Fruit fly (Drosophila melanogaster) whole organism, prepupa: ENCODE results near the gene sba.

Experiments
- Blimp-1 ChIP-seq: fragments of 200-800 bp; sonication (Bioruptor generic); optimal IDR thresholded peaks from 3 replicates; lab custom pipeline; 2017; ENCODE audit warnings: missing biosample characterization, missing genetic modification characterization, mild to moderate bottlenecking, moderate library complexity, missing genetic modification reagents
- CG10631 ChIP-seq: fragments of 200-800 bp; sonication (Bioruptor generic); optimal IDR thresholded peaks from 2 replicates; lab custom pipeline; 2016; ENCODE audit warnings: missing biosample characterization, missing genetic modification characterization
- CG11294 ChIP-seq: fragments of 200-800 bp; sonication (Bioruptor generic); IDR thresholded peaks from 2 replicates; pipeline ENCODE4 v1.3.6; 2022; ENCODE audit warnings: missing biosample characterization, missing genetic modification characterization
- CG15336 ChIP-seq: fragments of 200-800 bp; sonication (Bioruptor generic); IDR thresholded peaks from 2 replicates; pipeline ENCODE4 v1.3.6; 2022; ENCODE audit warnings: missing biosample characterization, missing genetic modification characterization
- CG16779 ChIP-seq: fragments of 200-800 bp; sonication (Bioruptor generic); optimal IDR thresholded peaks from 3 replicates; lab custom pipeline; 2017; ENCODE audit warnings: missing biosample characterization, mild to moderate bottlenecking, missing genetic modification characterization
- CG31627 ChIP-seq: fragments of 200-800 bp; sonication (Bioruptor generic); optimal IDR thresholded peaks from 3 replicates; lab custom pipeline; 2016; ENCODE audit warnings: missing biosample characterization, missing genetic modification characterization
- CG32006 ChIP-seq: fragments of 200-800 bp; sonication (Bioruptor generic); optimal IDR thresholded peaks from 3 replicates; lab custom pipeline; 2017; ENCODE audit warnings: missing biosample characterization, mild to moderate bottlenecking, missing genetic modification characterization
- CG34406 ChIP-seq: fragments of 200-800 bp; sonication (Bioruptor generic); optimal IDR thresholded peaks from 3 replicates; lab custom pipeline; 2016; ENCODE audit warnings: missing biosample characterization, missing genetic modification characterization
- CG3919 ChIP-seq: fragments of 200-800 bp; sonication (Bioruptor generic); optimal IDR thresholded peaks from 3 replicates; lab custom pipeline; 2016; ENCODE audit warnings: missing biosample characterization, missing genetic modification characterization
- CG4318 ChIP-seq: fragments of 200-800 bp; sonication (Bioruptor generic); optimal IDR thresholded peaks from 3 replicates; lab custom pipeline; 2017; ENCODE audit warnings: missing biosample characterization, mild to moderate bottlenecking, missing genetic modification characterization
- CG6163 ChIP-seq: fragments of 200-800 bp; sonication (Bioruptor generic); IDR thresholded peaks from 3 replicates; pipeline ENCODE4 v1.3.6; 2022; ENCODE audit warnings: missing biosample characterization, missing genetic modification characterization
- CG6276 ChIP-seq: fragments of 200-800 bp; sonication (Bioruptor generic); optimal IDR thresholded peaks from 2 replicates; lab custom pipeline; 2017; ENCODE audit warnings: missing biosample characterization, mild to moderate bottlenecking, missing genetic modification characterization
- CG6808 ChIP-seq: fragments of 200-800 bp; sonication (Bioruptor generic); optimal IDR thresholded peaks from 3 replicates; lab custom pipeline; 2017; ENCODE audit warnings: missing biosample characterization, missing genetic modification characterization, mild to moderate bottlenecking, moderate library complexity, missing genetic modification reagents
- CG6854 ChIP-seq: fragments of 200-800 bp; sonication (Bioruptor generic); optimal IDR thresholded peaks from 2 replicates; lab custom pipeline; 2017; ENCODE audit warnings: missing biosample characterization, mild to moderate bottlenecking, missing genetic modification characterization
- CG7368 ChIP-seq: fragments of 200-800 bp; sonication (Bioruptor generic); optimal IDR thresholded peaks from 3 replicates; lab custom pipeline; 2016; ENCODE audit warnings: missing biosample characterization, missing genetic modification characterization
- CG8632 ChIP-seq: fragments of 200-800 bp; sonication (Bioruptor generic); optimal IDR thresholded peaks from 3 replicates; lab custom pipeline; 2016; ENCODE audit warnings: missing biosample characterization, missing genetic modification characterization
- CG9139 ChIP-seq: fragments of 200-800 bp; sonication (Bioruptor generic); optimal IDR thresholded peaks from 3 replicates; lab custom pipeline; 2017; ENCODE audit warnings: missing biosample characterization, mild to moderate bottlenecking, missing genetic modification characterization
- Eip75B ChIP-seq: fragments of 200-800 bp; sonication (Bioruptor generic); optimal IDR thresholded peaks from 3 replicates; lab custom pipeline; 2016; ENCODE audit warnings: missing biosample characterization, missing genetic modification characterization
- Eip78C ChIP-seq: fragments of 200-800 bp; sonication (Bioruptor generic); peaks from one replicate; lab custom pipeline; 2016; ENCODE audit warnings: missing biosample characterization, missing genetic modification characterization
- Eip93F ChIP-seq: fragments of 200-800 bp; sonication (Bioruptor generic); optimal IDR thresholded peaks from 2 replicates; lab custom pipeline; 2016; ENCODE audit warnings: missing biosample characterization, mild to moderate bottlenecking, missing genetic modification characterization
- Ets21C ChIP-seq: fragments of 200-800 bp; sonication (Bioruptor generic); optimal IDR thresholded peaks from 3 replicates; lab custom pipeline; 2016; ENCODE audit warnings: missing biosample characterization, missing genetic modification characterization
- Ets96B ChIP-seq: fragments of 200-800 bp; optimal IDR thresholded peaks from 2 replicates; lab custom pipeline; 2019; ENCODE audit warnings: missing biosample characterization, mild to moderate bottlenecking, missing genetic modification characterization, moderate library complexity
- Gug ChIP-seq: fragments of 200-800 bp; sonication (Bioruptor generic); IDR thresholded peaks from 2 replicates; pipeline ENCODE4 v1.3.6; 2022; ENCODE audit warnings: missing biosample characterization, missing genetic modification characterization
- Hr38 ChIP-seq: sonication (Bioruptor generic); optimal IDR thresholded peaks from 2 replicates; lab custom pipeline; 2016; ENCODE audit warnings: missing biosample characterization, missing genetic modification characterization
- Hr39 ChIP-seq: fragments of 200-800 bp; sonication (Bioruptor generic); optimal IDR thresholded peaks from 2 replicates; lab custom pipeline; 2016; ENCODE audit warnings: missing biosample characterization, missing genetic modification characterization
- Hr4 ChIP-seq: fragments of 200-800 bp; sonication (Bioruptor generic); optimal IDR thresholded peaks from 3 replicates; lab custom pipeline; 2016; ENCODE audit warnings: missing biosample characterization, missing genetic modification characterization
- Lpt ChIP-seq: fragments of 200-800 bp; sonication (Bioruptor generic); optimal IDR thresholded peaks from 3 replicates; lab custom pipeline; 2016; ENCODE audit warnings: missing biosample characterization, missing genetic modification characterization
- OdsH ChIP-seq: fragments of 200-800 bp; sonication (Bioruptor generic); optimal IDR thresholded peaks from 3 replicates; lab custom pipeline; 2016; ENCODE audit warnings: missing biosample characterization, missing genetic modification characterization
- Smox ChIP-seq: fragments of 200-800 bp; sonication (Bioruptor generic); optimal IDR thresholded peaks from 3 replicates; lab custom pipeline; 2016; ENCODE audit warnings: missing biosample characterization, missing genetic modification characterization
- Sox102F ChIP-seq: fragments of 200-800 bp; sonication (Bioruptor generic); optimal IDR thresholded peaks from 2 replicates; lab custom pipeline; 2016; ENCODE audit warnings: missing biosample characterization, mild to moderate bottlenecking, missing genetic modification characterization
- Sox14 ChIP-seq: fragments of 200-800 bp; sonication (Bioruptor generic); optimal IDR thresholded peaks from 3 replicates; lab custom pipeline; 2016; ENCODE audit warnings: missing biosample characterization, missing genetic modification characterization
- achi ChIP-seq: fragments of 200-800 bp; sonication (Bioruptor generic); optimal IDR thresholded peaks from 3 replicates; lab custom pipeline; 2016; ENCODE audit warnings: missing biosample characterization, missing genetic modification characterization
- acj6 ChIP-seq: fragments of 200-800 bp; sonication (Bioruptor generic); optimal IDR thresholded peaks from 3 replicates; lab custom pipeline; 2016; ENCODE audit warnings: missing biosample characterization, missing genetic modification characterization
- cyc ChIP-seq: fragments of 200-800 bp; sonication (Bioruptor generic); optimal IDR thresholded peaks from 3 replicates; lab custom pipeline; 2016; ENCODE audit warnings: missing biosample characterization, missing genetic modification characterization
- dac ChIP-seq: fragments of 200-800 bp; sonication (Bioruptor generic); optimal IDR thresholded peaks from 2 replicates; lab custom pipeline; 2017; ENCODE audit warnings: missing biosample characterization, mild to moderate bottlenecking, missing genetic modification characterization
- dsx ChIP-seq: fragments of 200-800 bp; optimal IDR thresholded peaks from 3 replicates; lab custom pipeline; 2019; ENCODE audit warnings: missing biosample characterization, mild to moderate bottlenecking, missing genetic modification characterization, moderate library complexity; ENCODE audit not compliant: poor library complexity, severe bottlenecking
- eg ChIP-seq: fragments of 200-800 bp; sonication (Bioruptor generic); IDR thresholded peaks from 3 replicates; pipeline ENCODE4 v1.3.6; 2022; ENCODE audit warnings: missing biosample characterization, missing genetic modification characterization
- esn ChIP-seq: fragments of 200-800 bp; sonication (Bioruptor generic); optimal IDR thresholded peaks from 2 replicates; lab custom pipeline; 2016; ENCODE audit warnings: missing biosample characterization, mild to moderate bottlenecking, missing genetic modification characterization, moderate library complexity
- fd85E ChIP-seq: fragments of 200-800 bp; sonication (Bioruptor generic); optimal IDR thresholded peaks from 3 replicates; lab custom pipeline; 2016; ENCODE audit warnings: missing biosample characterization, missing genetic modification characterization
- fkh ChIP-seq: fragments of 200-800 bp; sonication (Bioruptor generic); optimal IDR thresholded peaks from 3 replicates; lab custom pipeline; 2017; ENCODE audit warnings: missing biosample characterization, mild to moderate bottlenecking, missing genetic modification characterization, moderate library complexity
- lz ChIP-seq: fragments of 200-800 bp; sonication (Bioruptor generic); optimal IDR thresholded peaks from 3 replicates; lab custom pipeline; 2016; ENCODE audit warnings: missing biosample characterization, missing genetic modification characterization
- salr ChIP-seq, 2 experiments: fragments of 200-800 bp; sonication (Bioruptor generic); optimal IDR thresholded peaks; 3 replicates each; lab custom pipeline; 2016 to 2018; ENCODE audit warnings: missing biosample characterization in 2 of 2, missing genetic modification characterization in 2 of 2, mild to moderate bottlenecking in 1 of 2
- spab ChIP-seq: fragments of 200-800 bp; sonication (Bioruptor generic); optimal IDR thresholded peaks from 2 replicates; lab custom pipeline; 2017; ENCODE audit warnings: missing biosample characterization, mild to moderate bottlenecking, missing genetic modification characterization, missing genetic modification reagents
- svp ChIP-seq: fragments of 200-800 bp; sonication (Bioruptor generic); peaks from one replicate; lab custom pipeline; 2016; ENCODE audit warnings: missing biosample characterization, missing genetic modification characterization
- topi ChIP-seq: fragments of 200-800 bp; sonication (Bioruptor generic); optimal IDR thresholded peaks from 3 replicates; lab custom pipeline; 2016; ENCODE audit warnings: missing biosample characterization, missing genetic modification characterization
- vri ChIP-seq: fragments of 200-800 bp; sonication (Bioruptor generic); optimal IDR thresholded peaks from 3 replicates; lab custom pipeline; 2016; ENCODE audit warnings: missing biosample characterization, mild to moderate bottlenecking, missing genetic modification characterization

sba gene

DNA sequence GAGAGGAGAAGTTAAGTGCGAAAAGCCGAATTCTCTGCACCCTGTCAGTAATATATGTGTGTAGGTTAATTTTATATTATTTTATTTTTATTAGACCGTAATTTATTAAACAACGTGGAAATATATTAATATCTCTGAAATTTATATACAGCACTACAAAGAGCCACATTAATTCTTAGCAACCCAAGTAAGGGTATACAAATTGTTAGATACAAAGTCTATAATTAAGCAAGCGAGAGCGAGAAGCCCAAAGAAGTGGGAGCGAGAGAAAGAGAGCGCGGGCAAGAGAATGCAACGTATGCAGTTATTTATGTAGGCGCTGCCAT lies 35.7 kb downstream of the sba start (continued):
- TF ChIP-seq achi (GFP tag; lab: Kevin White, UChicago): peak; percentile 94
- TF ChIP-seq Ets96B (tag; lab: Kevin White, UChicago): peak; percentile 94
- TF ChIP-seq CG32006 (GFP tag; lab: Kevin White, UChicago): peak; percentile 95
- peak; percentile 28 for TF ChIP-seq fd85E
- TF ChIP-seq vri (GFP tag; lab: Kevin White, UChicago): peak; percentile 67
- TF ChIP-seq esn (GFP tag; lab: Kevin White, UChicago): peak; percentile 91
- peak; percentile 92 for TF ChIP-seq CG9139
- TF ChIP-seq topi (GFP tag; lab: Kevin White, UChicago): peak; percentile 90
- TF ChIP-seq CG6854 (GFP tag; lab: Kevin White, UChicago): peak; percentile 55
- TF ChIP-seq CG7368 (GFP tag; lab: Kevin White, UChicago): peak; percentile 87
- peak; percentile 46 for TF ChIP-seq fkh (GFP tag; lab: Kevin White, UChicago)
- peak; percentile 86 for TF ChIP-seq Sox102F (GFP tag; lab: Kevin White, UChicago)
- peak; percentile 98 for TF ChIP-seq CG6163 (GFP tag; lab: Robert Waterston, UW)
- TF ChIP-seq CG6808 (GFP tag; lab: Kevin White, UChicago): peak; percentile 91
- peak; percentile 86 for TF ChIP-seq CG34406
- peak; percentile 98 for TF ChIP-seq Eip78C (GFP tag; lab: Kevin White, UChicago)
- peak; percentile 96 for TF ChIP-seq CG10631 (GFP tag; lab: Kevin White, UChicago)
- TF ChIP-seq svp (GFP tag; lab: Kevin White, UChicago): peak; percentile 94
- peak; percentile 98 for TF ChIP-seq CG15336 (GFP tag; lab: Robert Waterston, UW)
- peak; percentile 92 for TF ChIP-seq CG4318 (GFP tag; lab: Kevin White, UChicago)
- TF ChIP-seq lz (GFP tag; lab: Kevin White, UChicago): peak; percentile 83
- TF ChIP-seq CG31627 (GFP tag; lab: Kevin White, UChicago): peak; percentile 81
- TF ChIP-seq Smox (GFP tag; lab: Kevin White, UChicago): peak; percentile 90
- peak; percentile 95 for TF ChIP-seq Lpt
- TF ChIP-seq dac: peak; percentile 84
- TF ChIP-seq Sox14 (GFP tag; lab: Kevin White, UChicago): peak; percentile 88
- TF ChIP-seq salr (GFP tag; optimal IDR thresholded peaks at IDR 0.05; lab: Kevin White, UChicago): peak; percentile 77 to 92
- peak; percentile 100 for TF ChIP-seq dsx (GFP tag; lab: Kevin White, UChicago)
- peak; percentile 93 for TF ChIP-seq CG3919 (GFP tag; lab: Kevin White, UChicago)
- peak; percentile 81 for TF ChIP-seq Blimp-1
- TF ChIP-seq CG16779 (tag; lab: Kevin White, UChicago): peak; percentile 90
- TF ChIP-seq CG6276 (GFP tag; lab: Kevin White, UChicago): peak; percentile 96
- no peak for TF ChIP-seq Hr38 (GFP tag; lab: Kevin White, UChicago)

DNA sequence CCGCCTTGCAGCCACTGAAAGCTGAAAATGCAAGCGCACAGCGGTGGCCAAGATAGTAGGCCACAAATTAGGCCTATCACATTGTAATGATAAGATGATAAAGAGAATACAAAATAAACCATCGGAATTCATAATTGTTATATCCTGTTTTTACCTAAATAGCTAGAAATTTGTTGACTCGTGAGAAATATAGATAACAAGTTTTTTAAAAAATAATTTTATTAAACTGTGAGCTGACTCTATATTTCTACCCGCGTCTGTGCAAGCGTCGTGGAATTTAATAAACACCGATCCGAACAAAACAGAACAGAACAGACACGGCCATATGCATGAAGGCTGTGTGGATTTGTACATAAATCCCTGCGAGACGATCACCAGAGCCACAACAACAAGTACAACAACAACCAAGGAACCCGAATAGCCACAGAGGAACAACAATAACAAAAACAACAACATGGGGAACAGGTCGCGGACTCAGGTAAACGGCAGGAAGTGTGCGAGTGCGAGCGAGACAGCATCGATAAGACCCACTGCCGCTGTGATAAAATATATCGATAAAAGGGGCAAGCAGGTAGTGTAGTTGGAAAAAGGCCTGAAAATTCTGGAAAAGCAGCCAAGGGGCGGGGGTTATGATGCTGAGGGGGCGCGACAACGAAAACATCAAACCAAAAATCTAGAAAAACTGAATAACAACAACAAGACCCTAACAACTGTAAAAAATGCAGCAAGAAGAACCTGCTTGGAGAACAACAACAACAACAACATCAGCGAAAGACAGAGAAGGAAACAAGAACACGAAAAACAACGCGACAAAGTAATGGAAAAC lies 36.3 kb downstream of the sba start:
- TF ChIP-seq Eip93F: peak; percentile 95
- TF ChIP-seq Blimp-1: peak; percentile 84
- peak; percentile 95 for TF ChIP-seq OdsH (GFP tag; lab: Kevin White, UChicago)
- TF ChIP-seq Hr39 (GFP tag; lab: Kevin White, UChicago): peak; percentile 96
- TF ChIP-seq Smox (GFP tag; lab: Kevin White, UChicago): peak; percentile 97
- peak; percentile 24 for TF ChIP-seq fkh (GFP tag; lab: Kevin White, UChicago)
- TF ChIP-seq CG10631 (GFP tag; lab: Kevin White, UChicago): peak; percentile 94
- TF ChIP-seq Ets21C (GFP tag; lab: Kevin White, UChicago): peak; percentile 94
- peak; percentile 83 for TF ChIP-seq Gug (GFP tag; lab: Robert Waterston, UW)
- TF ChIP-seq CG8632: peak; percentile 95
- peak; percentile 94 for TF ChIP-seq dsx (GFP tag; lab: Kevin White, UChicago)
- TF ChIP-seq esn (GFP tag; lab: Kevin White, UChicago): peak; percentile 98
- peak; percentile 96 for TF ChIP-seq Sox14 (GFP tag; lab: Kevin White, UChicago)
- peak; percentile 98 for TF ChIP-seq Eip75B (GFP tag; lab: Kevin White, UChicago)
- peak; percentile 97 for TF ChIP-seq Sox102F (GFP tag; lab: Kevin White, UChicago)
- peak; percentile 96 for TF ChIP-seq CG6808 (GFP tag; lab: Kevin White, UChicago)
- peak; percentile 96 for TF ChIP-seq acj6 (GFP tag; lab: Kevin White, UChicago)
- peak; percentile 90 for TF ChIP-seq Hr4
- peak; percentile 94 for TF ChIP-seq cyc (GFP tag; lab: Kevin White, UChicago)
- peak; percentile 95 for TF ChIP-seq spab
- TF ChIP-seq CG6854 (GFP tag; lab: Kevin White, UChicago): peak; percentile 92
- TF ChIP-seq topi (GFP tag; lab: Kevin White, UChicago): peak; percentile 98
- peak; percentile 70; the same call in 1 of the 2 replicates for TF ChIP-seq CG11294
- peak; percentile 99 for TF ChIP-seq Eip78C (GFP tag; lab: Kevin White, UChicago)
- peak; percentile 90 for TF ChIP-seq eg (GFP tag; lab: Robert Waterston, UW)
- peak; percentile 69 for TF ChIP-seq dac
- TF ChIP-seq Hr38 (GFP tag; lab: Kevin White, UChicago): no peak
